Fruit fly (Drosophila melanogaster) whole organism, embryonic: ENCODE results near the gene Prx1.

Experiments used
- Bdp1 ChIP-seq: fragments of 200-800 bp; sonication (Bioruptor generic); optimal IDR thresholded peaks from 3 replicates; lab custom pipeline; 2016; ENCODE audit warnings: missing biosample characterization, missing genetic modification characterization
- Bteb2 ChIP-seq: fragments of 200-800 bp; sonication (Bioruptor generic); optimal IDR thresholded peaks from 2 replicates; lab custom pipeline; 2016; ENCODE audit warnings: missing biosample characterization, missing genetic modification characterization
- CG11398 ChIP-seq: fragments of 200-800 bp; sonication (Bioruptor generic); optimal IDR thresholded peaks from 2 replicates; lab custom pipeline; 2016; ENCODE audit warnings: missing biosample characterization, missing genetic modification characterization
- CG11560 ChIP-seq: fragments of 200-800 bp; sonication (Bioruptor generic); IDR thresholded peaks from 3 replicates; pipeline ENCODE4 v1.3.6; 2022; ENCODE audit warnings: missing biosample characterization, missing genetic modification characterization
- CG12391 ChIP-seq: fragments of 200-800 bp; sonication (Bioruptor generic); optimal IDR thresholded peaks from 3 replicates; lab custom pipeline; 2018; ENCODE audit warnings: missing biosample characterization, mild to moderate bottlenecking, missing genetic modification characterization, moderate library complexity
- CG12659 ChIP-seq: fragments of 200-800 bp; sonication (Bioruptor generic); optimal IDR thresholded peaks from 3 replicates; lab custom pipeline; 2017; ENCODE audit warnings: mild to moderate bottlenecking, missing biosample characterization, missing genetic modification reagents, missing genetic modification characterization
- CG12942 ChIP-seq: fragments of 200-800 bp; sonication (Bioruptor generic); optimal IDR thresholded peaks from 3 replicates; lab custom pipeline; 2016; ENCODE audit warnings: missing biosample characterization, missing genetic modification characterization
- CG15514 ChIP-seq: fragments of 200-800 bp; sonication (Bioruptor generic); optimal IDR thresholded peaks from 3 replicates; lab custom pipeline; 2017; ENCODE audit warnings: missing biosample characterization, missing genetic modification characterization, mild to moderate bottlenecking, moderate library complexity, missing genetic modification reagents
- CG15601 ChIP-seq: fragments of 200-800 bp; sonication (Bioruptor generic); optimal IDR thresholded peaks from 3 replicates; lab custom pipeline; 2019; ENCODE audit warnings: missing biosample characterization, mild to moderate bottlenecking, missing genetic modification characterization, moderate library complexity
- CG16863 ChIP-seq: fragments of 200-800 bp; sonication (Bioruptor generic); optimal IDR thresholded peaks from 3 replicates; lab custom pipeline; 2016; ENCODE audit warnings: missing biosample characterization, missing genetic modification characterization
- CG17361 ChIP-seq: fragments of 200-800 bp; sonication (Bioruptor generic); IDR thresholded peaks from 3 replicates; pipeline ENCODE4 v1.3.6; 2022; ENCODE audit warnings: missing biosample characterization, missing genetic modification characterization
- CG18764 ChIP-seq: fragments of 200-800 bp; sonication (Bioruptor generic); optimal IDR thresholded peaks from 3 replicates; lab custom pipeline; 2016; ENCODE audit warnings: missing biosample characterization, missing genetic modification characterization
- CG2116 ChIP-seq: fragments of 200-800 bp; sonication (Bioruptor generic); optimal IDR thresholded peaks from 3 replicates; lab custom pipeline; 2018; ENCODE audit warnings: missing biosample characterization, mild to moderate bottlenecking, missing genetic modification characterization
- CG2120 ChIP-seq: fragments of 200-800 bp; sonication (Bioruptor generic); optimal IDR thresholded peaks from 3 replicates; lab custom pipeline; 2016; ENCODE audit warnings: missing biosample characterization, missing genetic modification characterization
- CG2199 ChIP-seq: fragments of 200-800 bp; sonication (Bioruptor generic); IDR thresholded peaks from 3 replicates; pipeline ENCODE4 v1.3.6; 2022; ENCODE audit warnings: missing biosample characterization, missing genetic modification characterization
- CG30403 ChIP-seq: fragments of 200-800 bp; sonication (Bioruptor generic); optimal IDR thresholded peaks from 3 replicates; lab custom pipeline; 2016; ENCODE audit warnings: missing biosample characterization, missing genetic modification characterization
- CG30431 ChIP-seq: fragments of 200-800 bp; sonication (Bioruptor generic); optimal IDR thresholded peaks from 2 replicates; lab custom pipeline; 2017; ENCODE audit warnings: missing biosample characterization, missing genetic modification characterization
- CG3065 ChIP-seq: fragments of 200-800 bp; sonication (Bioruptor generic); optimal IDR thresholded peaks from 2 replicates; lab custom pipeline; 2016; ENCODE audit warnings: missing biosample characterization, missing genetic modification characterization
- CG31388 ChIP-seq: fragments of 200-800 bp; sonication (Bioruptor generic); optimal IDR thresholded peaks from 2 replicates; lab custom pipeline; 2016; ENCODE audit warnings: missing biosample characterization, missing genetic modification characterization
- CG32767 ChIP-seq: fragments of 200-800 bp; sonication (Bioruptor generic); IDR thresholded peaks from 2 replicates; pipeline ENCODE4 v1.3.6; 2022; ENCODE audit warnings: missing biosample characterization, missing genetic modification characterization
- CG32772 ChIP-seq: fragments of 200-800 bp; sonication (Bioruptor generic); IDR thresholded peaks from 2 replicates; pipeline ENCODE4 v1.3.6; 2022; ENCODE audit warnings: missing biosample characterization, missing genetic modification characterization
- CG4854 ChIP-seq: fragments of 200-800 bp; sonication (Bioruptor generic); optimal IDR thresholded peaks from 2 replicates; lab custom pipeline; 2016; ENCODE audit warnings: missing biosample characterization, missing genetic modification characterization, inconsistent platforms
- CG7987 ChIP-seq: fragments of 200-800 bp; sonication (Bioruptor generic); optimal IDR thresholded peaks from 2 replicates; lab custom pipeline; 2018; ENCODE audit warnings: missing biosample characterization, mild to moderate bottlenecking, missing genetic modification characterization, moderate library complexity
- CG8281 ChIP-seq: fragments of 200-800 bp; sonication (Bioruptor generic); optimal IDR thresholded peaks from 2 replicates; lab custom pipeline; 2018; ENCODE audit warnings: missing biosample characterization, mild to moderate bottlenecking, missing genetic modification characterization, moderate library complexity
- CG8944 ChIP-seq: fragments of 200-800 bp; sonication (Bioruptor generic); optimal IDR thresholded peaks from 3 replicates; lab custom pipeline; 2016; ENCODE audit warnings: missing biosample characterization, missing genetic modification characterization
- Dek ChIP-seq: fragments of 200-800 bp; sonication (Bioruptor generic); optimal IDR thresholded peaks from 3 replicates; lab custom pipeline; 2019; ENCODE audit warnings: missing biosample characterization, mild to moderate bottlenecking, missing genetic modification characterization, moderate library complexity
- Dref ChIP-seq: fragments of 200-800 bp; sonication (Bioruptor generic); IDR thresholded peaks from 2 replicates; pipeline ENCODE4 v1.3.6; 2022; ENCODE audit warnings: missing biosample characterization, missing genetic modification characterization
- Elba2 ChIP-seq: fragments of 200-800 bp; sonication (Bioruptor generic); optimal IDR thresholded peaks from 3 replicates; lab custom pipeline; 2016; ENCODE audit warnings: missing biosample characterization, missing genetic modification characterization
- HmgZ ChIP-seq: fragments of 200-800 bp; sonication (Bioruptor generic); optimal IDR thresholded peaks from 2 replicates; lab custom pipeline; 2018; ENCODE audit warnings: missing biosample characterization, mild to moderate bottlenecking, missing genetic modification characterization
- Jarid2 ChIP-seq: fragments of 200-800 bp; sonication (Bioruptor generic); optimal IDR thresholded peaks from 3 replicates; lab custom pipeline; 2017; ENCODE audit warnings: mild to moderate bottlenecking, missing biosample characterization, missing genetic modification reagents, missing genetic modification characterization
- Kr ChIP-seq: fragments of 200-800 bp; sonication (Bioruptor generic); optimal IDR thresholded peaks from 2 replicates; lab custom pipeline; 2017; ENCODE audit warnings: missing biosample characterization, mild to moderate bottlenecking, missing genetic modification characterization
- Mes4 ChIP-seq: fragments of 200-800 bp; sonication (Bioruptor generic); optimal IDR thresholded peaks from 2 replicates; lab custom pipeline; 2016; ENCODE audit warnings: missing biosample characterization, missing genetic modification characterization
- NC2α ChIP-seq: fragments of 200-800 bp; sonication (Bioruptor generic); optimal IDR thresholded peaks from 2 replicates; lab custom pipeline; 2016; ENCODE audit warnings: missing biosample characterization, missing genetic modification characterization
- NK7.1 ChIP-seq: fragments of 200-800 bp; sonication (Bioruptor generic); optimal IDR thresholded peaks from 3 replicates; lab custom pipeline; 2016; ENCODE audit warnings: missing biosample characterization, missing genetic modification characterization
- Opbp ChIP-seq: fragments of 200-800 bp; sonication (Bioruptor generic); IDR thresholded peaks from 3 replicates; pipeline ENCODE4 v1.3.6; 2022; ENCODE audit warnings: missing biosample characterization, missing genetic modification characterization; ENCODE audit not compliant: partially characterized antibody
- Sry-δ ChIP-seq: fragments of 200-800 bp; sonication (Bioruptor generic); optimal IDR thresholded peaks from 2 replicates; lab custom pipeline; 2016; ENCODE audit warnings: missing biosample characterization, missing genetic modification characterization
- ato ChIP-seq: fragments of 200-800 bp; sonication (Bioruptor generic); IDR thresholded peaks from 2 replicates; pipeline ENCODE4 v1.3.6; 2022; ENCODE audit warnings: missing biosample characterization, missing genetic modification characterization; ENCODE audit not compliant: partially characterized antibody
- az2 ChIP-seq: fragments of 200-800 bp; sonication (Bioruptor generic); optimal IDR thresholded peaks from 3 replicates; lab custom pipeline; 2016; ENCODE audit warnings: missing biosample characterization, missing genetic modification characterization
- bab2 ChIP-seq: fragments of 200-800 bp; sonication (Bioruptor generic); optimal IDR thresholded peaks from 2 replicates; lab custom pipeline; 2016; ENCODE audit warnings: missing biosample characterization, missing genetic modification characterization
- ems ChIP-seq: fragments of 200-800 bp; sonication (Bioruptor generic); optimal IDR thresholded peaks from 3 replicates; lab custom pipeline; 2016; ENCODE audit warnings: missing biosample characterization, missing genetic modification characterization
- ftz-f1 ChIP-seq: fragments of 200-800 bp; sonication (Bioruptor generic); optimal IDR thresholded peaks from 2 replicates; lab custom pipeline; 2016; ENCODE audit warnings: missing biosample characterization, missing genetic modification characterization
- ken ChIP-seq: fragments of 200-800 bp; sonication (Bioruptor generic); IDR thresholded peaks from 3 replicates; pipeline ENCODE4 v1.3.6; 2022; ENCODE audit warnings: missing biosample characterization, missing genetic modification characterization
- lilli ChIP-seq: fragments of 200-800 bp; sonication (Bioruptor generic); optimal IDR thresholded peaks from 3 replicates; lab custom pipeline; 2016; ENCODE audit warnings: missing biosample characterization, missing genetic modification characterization
- pfk ChIP-seq: fragments of 200-800 bp; sonication (Bioruptor generic); optimal IDR thresholded peaks from 2 replicates; lab custom pipeline; 2018; ENCODE audit warnings: missing biosample characterization, mild to moderate bottlenecking, missing genetic modification characterization, moderate library complexity
- pnt ChIP-seq: fragments of 200-800 bp; sonication (Bioruptor generic); optimal IDR thresholded peaks from 3 replicates; lab custom pipeline; 2016; ENCODE audit warnings: missing biosample characterization, missing genetic modification characterization
- scrt ChIP-seq: fragments of 200-800 bp; sonication (Bioruptor generic); optimal IDR thresholded peaks from 2 replicates; lab custom pipeline; 2018; ENCODE audit warnings: missing biosample characterization, mild to moderate bottlenecking, missing genetic modification characterization, moderate library complexity
- shn ChIP-seq: fragments of 200-800 bp; sonication (Bioruptor generic); optimal IDR thresholded peaks from 3 replicates; lab custom pipeline; 2016; ENCODE audit warnings: missing biosample characterization, missing genetic modification characterization
- sim ChIP-seq: fragments of 200-800 bp; sonication (Bioruptor generic); IDR thresholded peaks from 2 replicates; pipeline ENCODE4 v1.3.6; 2022; ENCODE audit warnings: missing biosample characterization, missing genetic modification characterization
- sisA ChIP-seq: fragments of 200-800 bp; sonication (Bioruptor generic); IDR thresholded peaks from 2 replicates; pipeline ENCODE4 v1.3.6; 2022; ENCODE audit warnings: missing biosample characterization, missing genetic modification characterization
- tna ChIP-seq: fragments of 200-800 bp; sonication (Bioruptor generic); IDR thresholded peaks from 2 replicates; pipeline ENCODE4 v1.3.6; 2022; ENCODE audit warnings: missing biosample characterization, missing genetic modification characterization; ENCODE audit not compliant: partially characterized antibody
- yki ChIP-seq: fragments of >200 bp; optimal IDR thresholded peaks from 3 replicates; lab custom pipeline; 2018
- zfh2 ChIP-seq: fragments of 200-800 bp; sonication (Bioruptor generic); optimal IDR thresholded peaks from 2 replicates; lab custom pipeline; 2016; ENCODE audit warnings: missing biosample characterization, missing genetic modification characterization

Prx1 gene

DNA sequence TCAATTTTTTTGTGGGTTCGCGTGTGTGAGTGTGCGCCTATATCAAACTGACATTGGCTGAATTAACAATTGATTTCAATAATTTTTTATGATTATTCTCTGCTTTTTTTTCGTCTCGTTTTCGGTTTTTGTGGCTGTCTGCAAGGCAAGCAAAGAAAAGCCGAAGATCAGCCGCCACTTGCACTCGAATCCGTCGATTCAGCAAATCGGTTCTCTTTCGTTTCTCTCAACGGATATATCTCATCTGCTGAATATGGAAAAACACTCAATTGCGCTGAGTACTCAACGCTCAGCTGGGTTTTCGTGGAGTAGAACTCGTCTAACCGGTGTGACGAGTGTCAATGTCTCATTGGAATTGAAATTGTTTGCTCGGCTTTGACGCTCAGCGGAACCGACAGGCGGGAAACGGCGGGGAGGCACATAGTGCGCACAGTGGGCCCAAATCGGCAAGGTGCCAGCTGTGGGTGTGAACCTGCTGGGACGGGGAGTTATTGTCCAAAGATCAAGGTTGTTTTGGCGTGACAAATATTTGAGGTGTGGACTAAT lies 26.7 kb downstream of the Prx1 start (continued):
- TF ChIP-seq CG11560 (tag; lab: Robert Waterston, UW), result no peak
- no peak for TF ChIP-seq tna (GFP tag; lab: Robert Waterston, UW)
- no peak for TF ChIP-seq Dek (tag; lab: Kevin White, UChicago)
- TF ChIP-seq CG12391 (tag; lab: Kevin White, UChicago), result peak; percentile 27
- no peak for TF ChIP-seq CG3065 (GFP tag; lab: Kevin White, UChicago)
- TF ChIP-seq Dref (GFP tag; lab: Robert Waterston, UW), result no peak
- peak; percentile 9 for TF ChIP-seq shn
- TF ChIP-seq NK7.1, result no peak
- no peak for TF ChIP-seq bab2 (GFP tag; lab: Kevin White, UChicago)
- TF ChIP-seq yki (lab: Kevin White, UChicago), result no peak
- peak; percentile 53 for TF ChIP-seq sisA (GFP tag; lab: Robert Waterston, UW)
- TF ChIP-seq Bteb2 (GFP tag; lab: Kevin White, UChicago), result no peak
- no peak for TF ChIP-seq HmgZ (tag; lab: Kevin White, UChicago)
- no peak for TF ChIP-seq Bdp1 (GFP tag; lab: Kevin White, UChicago)
- TF ChIP-seq pfk, result no peak
- TF ChIP-seq CG2199 (GFP tag; lab: Robert Waterston, UW), result no peak; the same call in 1 of the 3 replicates
- no peak for TF ChIP-seq Kr
- TF ChIP-seq ken, result peak; percentile 56; the same call in 2 of the 3 replicates
- TF ChIP-seq NC2α (GFP tag; lab: Kevin White, UChicago), result no peak
- no peak for TF ChIP-seq ems (GFP tag; lab: Kevin White, UChicago)
- TF ChIP-seq scrt (GFP tag; lab: Kevin White, UChicago), result no peak
- TF ChIP-seq CG15514, result no peak
- no peak for TF ChIP-seq Elba2 (GFP tag; lab: Kevin White, UChicago)
- TF ChIP-seq CG30431 (GFP tag; lab: Kevin White, UChicago), result peak; percentile 32
- TF ChIP-seq CG11398, result no peak
- no peak for TF ChIP-seq CG4854
- no peak for TF ChIP-seq sim (GFP tag; lab: Robert Waterston, UW)
- TF ChIP-seq Jarid2 (GFP tag; lab: Kevin White, UChicago), result peak; percentile 9
- peak; percentile 40 for TF ChIP-seq CG2120
- no peak for TF ChIP-seq lilli
- TF ChIP-seq Sry-δ, result no peak
- peak; percentile 97 for TF ChIP-seq CG8281 (tag; lab: Kevin White, UChicago)
- TF ChIP-seq CG31388 (GFP tag; lab: Kevin White, UChicago), result no peak
- TF ChIP-seq CG7987, result no peak
- TF ChIP-seq pnt, result peak; percentile 38
- 0 out of 2 replicates have a peak, but pooled peaks have one; percentile 16 for TF ChIP-seq ato (GFP tag; lab: Robert Waterston, UW)
- peak; percentile 64; the same call in 2 of the 3 replicates for TF ChIP-seq Opbp
- peak; percentile 47; the same call in 1 of the 2 replicates for TF ChIP-seq CG32772 (GFP tag; lab: Robert Waterston, UW)
- no peak for TF ChIP-seq Mes4 (GFP tag; lab: Kevin White, UChicago)
- peak; percentile 34 for TF ChIP-seq az2
- TF ChIP-seq ftz-f1, result no peak
- no peak for TF ChIP-seq CG2116
- no peak for TF ChIP-seq CG16863
- TF ChIP-seq CG15601 (tag; lab: Kevin White, UChicago), result no peak
- TF ChIP-seq CG32767 (GFP tag; lab: Robert Waterston, UW), result no peak
- no peak for TF ChIP-seq CG12942
- TF ChIP-seq CG12659 (GFP tag; lab: Kevin White, UChicago), result no peak
- no peak for TF ChIP-seq CG18764
- no peak for TF ChIP-seq CG30403 (GFP tag; lab: Kevin White, UChicago)
- TF ChIP-seq CG17361 (GFP tag; lab: Robert Waterston, UW), result no peak
- TF ChIP-seq CG8944 (GFP tag; lab: Kevin White, UChicago), result peak; percentile 1
- TF ChIP-seq zfh2, result peak; percentile 25
